Fruit fly (Drosophila melanogaster) S2 (cell line): ENCODE results near the gene Scr.

Experiments used
- CG8478 ChIP-seq: fragments of >200 bp; optimal IDR thresholded peaks from 2 replicates; lab custom pipeline; 2018
- CTCF ChIP-seq, 2 experiments: fragments of >200 bp; optimal IDR thresholded peaks; 2 replicates each; lab custom pipeline; 2018

- TF ChIP-seq CTCF (optimal IDR thresholded peaks at IDR 0.05; lab: Kevin White, UChicago) (no peak), CG8478 (lab: Kevin White, UChicago) (no peak)
These were observed 21.5 kb downstream of the Scr start for dm6 chr3R:6828272-6828671.
